Worm (Caenorhabditis elegans): ENCODE results near the gene epic-2.
A peak's percentile ranks its signal among the peaks of the same experiment; 100 is the strongest.

Gene epic-2

DNA sequence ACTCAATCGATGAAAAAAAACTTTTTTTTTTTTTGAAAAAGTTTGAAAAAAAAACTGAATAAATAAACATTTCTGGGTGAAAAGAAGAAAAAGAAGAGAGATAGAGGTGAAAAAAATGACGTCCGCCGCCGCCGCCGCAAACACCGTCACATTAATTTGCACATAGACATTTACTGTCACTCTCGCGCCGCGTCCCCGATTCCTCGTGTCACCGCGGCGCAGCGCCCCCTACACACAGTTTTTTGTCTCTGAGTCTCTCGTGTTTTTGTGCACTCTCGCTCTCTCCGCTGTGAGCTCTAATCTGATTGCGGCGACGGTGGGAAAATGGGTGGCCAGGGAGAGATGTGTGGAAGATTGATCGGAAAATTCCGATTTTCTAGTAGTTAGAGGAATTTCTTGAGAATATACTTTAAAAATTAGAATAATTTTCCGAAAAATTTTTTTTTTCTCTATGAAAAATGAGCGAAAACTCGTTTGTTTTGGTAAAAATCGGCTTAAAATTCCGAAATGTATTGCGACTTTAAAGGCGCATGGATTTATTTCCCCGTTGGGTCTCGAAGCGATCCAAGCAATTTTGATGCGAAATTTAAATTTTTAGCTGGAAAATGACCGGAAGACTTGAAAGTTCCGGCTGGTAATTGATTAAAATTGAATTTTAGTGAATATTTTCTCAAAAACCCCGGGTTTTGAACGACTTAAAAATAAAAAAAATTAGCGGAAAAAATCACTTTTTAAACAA, 18.9 kb downstream of the epic-2 start (continued):
- TF ChIP-seq ztf-11 (tag; optimal IDR thresholded peaks at IDR 0.05) (no peak), arid-1 (GFP tag; conservative IDR thresholded peaks at IDR 0.05) (no peak), nhr-25 (tag; optimal IDR thresholded peaks at IDR 0.05; ENCODE audit: borderline replicate concordance, insufficient read depth) (no peak), hlh-11 (tag; optimal IDR thresholded peaks at IDR 0.05) (peak; percentile 61), nhr-77 (tag; optimal IDR thresholded peaks at IDR 0.05) (no peak), egl-27 (tag; optimal IDR thresholded peaks at IDR 0.05) (no peak), spr-1 (tag; optimal IDR thresholded peaks at IDR 0.05) (no peak), daf-8 (GFP tag; IDR thresholded peaks at IDR 0.05) (no peak), ceh-32 (tag; optimal IDR thresholded peaks at IDR 0.05; ENCODE audit: poor library complexity) (no peak), T20F7.1 (GFP tag; optimal IDR thresholded peaks at IDR 0.05) (no peak), mes-2 (tag; optimal IDR thresholded peaks at IDR 0.05; ENCODE audit: poor library complexity, severe bottlenecking) (peak; percentile 40), lim-7 (GFP tag; IDR thresholded peaks at IDR 0.05) (no peak), F10B5.3 (tag; optimal IDR thresholded peaks at IDR 0.05) (no peak), ZK546.5 (tag; optimal IDR thresholded peaks at IDR 0.05) (no peak), nhr-102 (tag; optimal IDR thresholded peaks at IDR 0.05) (no peak), pqm-1 (tag; optimal IDR thresholded peaks at IDR 0.05) (peak; percentile 16), lin-1 (GFP tag; IDR thresholded peaks at IDR 0.05) (no peak), mdl-1 (tag; optimal IDR thresholded peaks at IDR 0.05) (peak; percentile 27 to 40), dmd-9 (GFP tag; IDR thresholded peaks at IDR 0.05) (no peak), hmg-1.1 (GFP tag; IDR thresholded peaks at IDR 0.05) (peak; percentile 50; the same call in 1 of the 2 replicates), tra-1 (GFP tag; IDR thresholded peaks at IDR 0.05) (no peak), fkh-10 (GFP tag; optimal IDR thresholded peaks at IDR 0.05) (no peak), madf-9 (GFP tag; conservative IDR thresholded peaks at IDR 0.05) (peak; percentile 47; the same call in 1 of the 2 replicates), nhr-42 (GFP tag; IDR thresholded peaks at IDR 0.05) (no peak), nhr-41 (GFP tag; IDR thresholded peaks at IDR 0.05) (no peak), nhr-48 (tag; optimal IDR thresholded peaks at IDR 0.05) (no peak), duxl-1 (tag; optimal IDR thresholded peaks at IDR 0.05; ENCODE audit: poor library complexity) (no peak), ceh-62 (tag; optimal IDR thresholded peaks at IDR 0.05) (no peak), lin-29 (GFP tag; IDR thresholded peaks at IDR 0.05) (no peak)

ce11 chrIV:1740105-1741023, 19.8 kb downstream of the epic-2 start, which contains the start of gene ptpn-22:
Gene ptpn-22, minus strand, starts transcription at chrIV:1740262.
- TF ChIP-seq saeg-2 (GFP tag; IDR thresholded peaks at IDR 0.05) (no peak), daf-16 (GFP tag; optimal IDR thresholded peaks at IDR 0.05) (no peak), daf-16 (tag; optimal IDR thresholded peaks at IDR 0.05) (peak; percentile 18), aha-1 (tag) (peak; percentile 35), dmd-6 (GFP tag; IDR thresholded peaks at IDR 0.05) (no peak), nhr-28 (tag; optimal IDR thresholded peaks at IDR 0.05) (peak; percentile 9), php-3 (GFP tag; IDR thresholded peaks at IDR 0.05) (no peak), hlh-11 (tag; optimal IDR thresholded peaks at IDR 0.05) (peak; percentile 25), ZK546.5 (tag; optimal IDR thresholded peaks at IDR 0.05) (no peak), ceh-28 (tag; optimal IDR thresholded peaks at IDR 0.05) (peak; percentile 90), nhr-25 (tag; optimal IDR thresholded peaks at IDR 0.05; ENCODE audit: borderline replicate concordance, insufficient read depth) (no peak), snpc-1.2 (GFP tag; IDR thresholded peaks at IDR 0.05) (no peak)

Data from whole organism, L4 larva.